ENCODE assay signal across 6 fruit fly cellular contexts in genomic region chr3R:16280003-16280998, dm6.
TF ChIP-seq lines count a peak whose summit lies in the region.

No protein-coding gene starts in this region.

- peak; percentile 72 for TF ChIP-seq CTCF in whole organism, embryonic (GFP tag; optimal IDR thresholded peaks at IDR 0.05; lab: Kevin White, UChicago)

TF ChIP-seq in whole organism, 6 proteins besides CTCF, POLR2A, EP300 and RAD21:
- TF ChIP-seq Dll (optimal IDR thresholded peaks at IDR 0.05; lab: Kevin White, UChicago) (no peak), CG8478 (optimal IDR thresholded peaks at IDR 0.05; lab: Kevin White, UChicago) (no peak), usp (GFP tag; optimal IDR thresholded peaks at IDR 0.05; lab: Kevin White, UChicago) (no peak), EcR (GFP tag; optimal IDR thresholded peaks at IDR 0.05; lab: Kevin White, UChicago) (peak in 1 of 2 experiments; percentile 69), pan (optimal IDR thresholded peaks at IDR 0.05; lab: Kevin White, UChicago) (peak; percentile 56), psq (optimal IDR thresholded peaks at IDR 0.05; lab: Kevin White, UChicago) (no peak)

TF ChIP-seq in whole organism, adult, 20 proteins besides CTCF, POLR2A, EP300 and RAD21 (continues in another document):
- TF ChIP-seq Crg-1 (GFP tag; optimal IDR thresholded peaks at IDR 0.05; lab: Kevin White, UChicago) (peak; percentile 99), CG7045 (GFP tag; optimal IDR thresholded peaks at IDR 0.05; lab: Kevin White, UChicago) (peak; percentile 99), toe (GFP tag; optimal IDR thresholded peaks at IDR 0.05; lab: Kevin White, UChicago) (peak; percentile 97), cnc (optimal IDR thresholded peaks at IDR 0.05; lab: Kevin White, UChicago) (no peak), Mnt (GFP tag; optimal IDR thresholded peaks at IDR 0.05; lab: Kevin White, UChicago) (peak; percentile 91), bab1 (GFP tag; optimal IDR thresholded peaks at IDR 0.05; lab: Kevin White, UChicago) (peak; percentile 100), kay (GFP tag; lab: Kevin White, UChicago; ENCODE audit: borderline replicate concordance) (peak; percentile 99), CG5204 (GFP tag; optimal IDR thresholded peaks at IDR 0.05; lab: Kevin White, UChicago) (peak; percentile 99), Hr96 (GFP tag; optimal IDR thresholded peaks at IDR 0.05; lab: Kevin White, UChicago) (peak; percentile 99), CG12768 (GFP tag; optimal IDR thresholded peaks at IDR 0.05; lab: Kevin White, UChicago) (peak; percentile 99), CG14711 (tag; optimal IDR thresholded peaks at IDR 0.05; lab: Kevin White, UChicago) (peak; percentile 98), CG33017 (tag; optimal IDR thresholded peaks at IDR 0.05; lab: Kevin White, UChicago) (peak; percentile 99), CG1620 (GFP tag; optimal IDR thresholded peaks at IDR 0.05; lab: Kevin White, UChicago) (peak; percentile 99), CG11617 (GFP tag; optimal IDR thresholded peaks at IDR 0.05; lab: Kevin White, UChicago) (peak; percentile 100), tj (GFP tag; optimal IDR thresholded peaks at IDR 0.05; lab: Kevin White, UChicago) (peak; percentile 96), ovo (GFP tag; optimal IDR thresholded peaks at IDR 0.05; lab: Kevin White, UChicago) (peak; percentile 95), CG7101 (tag; optimal IDR thresholded peaks at IDR 0.05; lab: Kevin White, UChicago) (peak; percentile 99)

TF ChIP-seq in whole organism, embryonic, 481 proteins besides CTCF, POLR2A, EP300 and RAD21 (continues in another document):
- TF ChIP-seq hb (GFP tag; IDR thresholded peaks at IDR 0.05; lab: Robert Waterston, UW; ENCODE audit: partially characterized antibody), result no peak
- TF ChIP-seq CG31441 (GFP tag; IDR thresholded peaks at IDR 0.05; lab: Robert Waterston, UW), result peak; percentile 100
- peak; percentile 99 for TF ChIP-seq CG15696 (tag; optimal IDR thresholded peaks at IDR 0.05; lab: Kevin White, UChicago)
- TF ChIP-seq CG11398 (GFP tag; optimal IDR thresholded peaks at IDR 0.05; lab: Kevin White, UChicago), result peak; percentile 99
- peak; percentile 94 for TF ChIP-seq CG14965 (GFP tag; optimal IDR thresholded peaks at IDR 0.05; lab: Kevin White, UChicago; ENCODE audit: borderline replicate concordance)
- peak; percentile 91 for TF ChIP-seq CG17186 (GFP tag; optimal IDR thresholded peaks at IDR 0.05; lab: Kevin White, UChicago)
- TF ChIP-seq org-1 (GFP tag; optimal IDR thresholded peaks at IDR 0.05; lab: Kevin White, UChicago), result peak; percentile 99
- TF ChIP-seq jing (GFP tag; optimal IDR thresholded peaks at IDR 0.05; lab: Kevin White, UChicago), result peak; percentile 98
- TF ChIP-seq CG12744 (GFP tag; optimal IDR thresholded peaks at IDR 0.05; lab: Kevin White, UChicago), result peak; percentile 99
- TF ChIP-seq lilli (GFP tag; optimal IDR thresholded peaks at IDR 0.05; lab: Kevin White, UChicago), result peak; percentile 99
- TF ChIP-seq CG13775 (GFP tag; optimal IDR thresholded peaks at IDR 0.05; lab: Kevin White, UChicago), result peak; percentile 99
- TF ChIP-seq Awh (GFP tag; IDR thresholded peaks at IDR 0.05; lab: Robert Waterston, UW), result peak; percentile 100
- TF ChIP-seq CG9817 (tag; optimal IDR thresholded peaks at IDR 0.05; lab: Kevin White, UChicago), result peak; percentile 99
- peak; percentile 99 for TF ChIP-seq CG3065 (GFP tag; optimal IDR thresholded peaks at IDR 0.05; lab: Kevin White, UChicago)
- TF ChIP-seq Chrac-16 (GFP tag; optimal IDR thresholded peaks at IDR 0.05; lab: Kevin White, UChicago), result peak; percentile 100
- peak; percentile 97 for TF ChIP-seq kah (GFP tag; optimal IDR thresholded peaks at IDR 0.05; lab: Kevin White, UChicago)
- TF ChIP-seq Dp (GFP tag; optimal IDR thresholded peaks at IDR 0.05; lab: Kevin White, UChicago), result peak; percentile 41

TF ChIP-seq in whole organism, prepupa, 60 proteins besides CTCF, POLR2A, EP300 and RAD21 (continues in another document):
- TF ChIP-seq CG3032 (tag; optimal IDR thresholded peaks at IDR 0.05; lab: Kevin White, UChicago), result peak; percentile 99
- TF ChIP-seq Sox102F (GFP tag; optimal IDR thresholded peaks at IDR 0.05; lab: Kevin White, UChicago), result peak; percentile 100
- TF ChIP-seq CG31627 (GFP tag; optimal IDR thresholded peaks at IDR 0.05; lab: Kevin White, UChicago), result peak; percentile 100
- TF ChIP-seq Blimp-1 (GFP tag; optimal IDR thresholded peaks at IDR 0.05; lab: Kevin White, UChicago), result peak; percentile 97
- TF ChIP-seq Smox (GFP tag; optimal IDR thresholded peaks at IDR 0.05; lab: Kevin White, UChicago), result peak; percentile 100
- peak; percentile 100 for TF ChIP-seq pdm3 (GFP tag; optimal IDR thresholded peaks at IDR 0.05; lab: Kevin White, UChicago)
- TF ChIP-seq CG11762 (GFP tag; optimal IDR thresholded peaks at IDR 0.05; lab: Kevin White, UChicago; ENCODE audit: insufficient read depth), result peak; percentile 99
- peak; percentile 98 for TF ChIP-seq CG1621 (tag; optimal IDR thresholded peaks at IDR 0.05; lab: Kevin White, UChicago)
- TF ChIP-seq CG16779 (tag; optimal IDR thresholded peaks at IDR 0.05; lab: Kevin White, UChicago), result peak; percentile 99
- peak; percentile 99 for TF ChIP-seq CG8319 (GFP tag; optimal IDR thresholded peaks at IDR 0.05; lab: Kevin White, UChicago)
- peak; percentile 97 for TF ChIP-seq Eip93F (GFP tag; optimal IDR thresholded peaks at IDR 0.05; lab: Kevin White, UChicago)
- TF ChIP-seq Hr38 (GFP tag; optimal IDR thresholded peaks at IDR 0.05; lab: Kevin White, UChicago), result peak; percentile 95
- TF ChIP-seq CG6854 (GFP tag; optimal IDR thresholded peaks at IDR 0.05; lab: Kevin White, UChicago), result peak; percentile 98
- TF ChIP-seq dac (GFP tag; optimal IDR thresholded peaks at IDR 0.05; lab: Kevin White, UChicago), result peak; percentile 92
- TF ChIP-seq CG6163 (GFP tag; IDR thresholded peaks at IDR 0.05; lab: Robert Waterston, UW), result peak; percentile 100
- TF ChIP-seq CG34406 (GFP tag; optimal IDR thresholded peaks at IDR 0.05; lab: Kevin White, UChicago), result peak; percentile 100
- peak; percentile 99 for TF ChIP-seq CG32006 (GFP tag; optimal IDR thresholded peaks at IDR 0.05; lab: Kevin White, UChicago)

TF ChIP-seq in whole organism, pupa, 21 proteins besides CTCF, POLR2A, EP300 and RAD21 (continues in another document):
- TF ChIP-seq CG32121 (GFP tag; IDR thresholded peaks at IDR 0.05; lab: Robert Waterston, UW) (peak; percentile 100), D1 (tag; optimal IDR thresholded peaks at IDR 0.05; lab: Kevin White, UChicago) (peak; percentile 99), CG8301 (tag; optimal IDR thresholded peaks at IDR 0.05; lab: Kevin White, UChicago) (peak; percentile 99), EcR (GFP tag; optimal IDR thresholded peaks at IDR 0.05; lab: Kevin White, UChicago) (peak; percentile 95), gl (tag; optimal IDR thresholded peaks at IDR 0.05; lab: Kevin White, UChicago) (peak; percentile 98), Pif1B (GFP tag; optimal IDR thresholded peaks at IDR 0.05; lab: Kevin White, UChicago) (peak; percentile 99), CG34367 (tag; optimal IDR thresholded peaks at IDR 0.05; lab: Kevin White, UChicago) (peak; percentile 99), CG13204 (GFP tag; optimal IDR thresholded peaks at IDR 0.05; lab: Kevin White, UChicago) (peak; percentile 98), fd96Ca (GFP tag; IDR thresholded peaks at IDR 0.05; lab: Robert Waterston, UW) (peak; percentile 94), CG10348 (GFP tag; IDR thresholded peaks at IDR 0.05; lab: Robert Waterston, UW) (peak; percentile 94), CG15710 (tag; optimal IDR thresholded peaks at IDR 0.05; lab: Kevin White, UChicago) (peak; percentile 100), Snoo (tag; optimal IDR thresholded peaks at IDR 0.05; lab: Kevin White, UChicago) (peak; percentile 99), CG14655 (GFP tag; optimal IDR thresholded peaks at IDR 0.05; lab: Kevin White, UChicago) (peak; percentile 99), CG8159 (tag; optimal IDR thresholded peaks at IDR 0.05; lab: Kevin White, UChicago) (peak; percentile 99), Ets98B (GFP tag; IDR thresholded peaks at IDR 0.05; lab: Robert Waterston, UW) (peak; percentile 100), CG12605 (GFP tag; IDR thresholded peaks at IDR 0.05; lab: Robert Waterston, UW) (peak; percentile 99), rn (GFP tag; IDR thresholded peaks at IDR 0.05; lab: Robert Waterston, UW) (peak; percentile 99), CG4496 (GFP tag; IDR thresholded peaks at IDR 0.05; lab: Robert Waterston, UW) (peak; percentile 100), Pif1A (GFP tag; optimal IDR thresholded peaks at IDR 0.05; lab: Kevin White, UChicago) (peak; percentile 99), CG9948 (tag; optimal IDR thresholded peaks at IDR 0.05; lab: Kevin White, UChicago) (peak; percentile 99)

TF ChIP-seq in whole organism, wandering third instar larva, 38 proteins besides CTCF, POLR2A, EP300 and RAD21 (continues in another document):
- TF ChIP-seq sage (GFP tag; optimal IDR thresholded peaks at IDR 0.05; lab: Kevin White, UChicago) (peak; percentile 98), CG9705 (GFP tag; optimal IDR thresholded peaks at IDR 0.05; lab: Kevin White, UChicago) (peak; percentile 98), CrebA (GFP tag; optimal IDR thresholded peaks at IDR 0.05; lab: Kevin White, UChicago; ENCODE audit: borderline replicate concordance) (peak; percentile 95), Rel (GFP tag; optimal IDR thresholded peaks at IDR 0.05; lab: Kevin White, UChicago) (peak; percentile 96), Rel (tag; optimal IDR thresholded peaks at IDR 0.05; lab: Kevin White, UChicago) (peak; percentile 93), Hr78 (GFP tag; optimal IDR thresholded peaks at IDR 0.05; lab: Kevin White, UChicago) (no peak), woc (GFP tag; optimal IDR thresholded peaks at IDR 0.05; lab: Kevin White, UChicago) (peak; percentile 99), Hnf4 (GFP tag; optimal IDR thresholded peaks at IDR 0.05; lab: Kevin White, UChicago) (peak; percentile 99), N (GFP tag; optimal IDR thresholded peaks at IDR 0.05; lab: Kevin White, UChicago) (no peak), foxo (GFP tag; optimal IDR thresholded peaks at IDR 0.05; lab: Kevin White, UChicago) (peak; percentile 98 to 99), Sp1 (GFP tag; optimal IDR thresholded peaks at IDR 0.05; lab: Kevin White, UChicago) (peak; percentile 100), Mio (GFP tag; optimal IDR thresholded peaks at IDR 0.05; lab: Kevin White, UChicago) (peak; percentile 94), Myc (optimal IDR thresholded peaks at IDR 0.05; lab: Kevin White, UChicago) (no peak), br (GFP tag; optimal IDR thresholded peaks at IDR 0.05; lab: Kevin White, UChicago) (peak; percentile 100), dl (GFP tag; optimal IDR thresholded peaks at IDR 0.05; lab: Kevin White, UChicago; ENCODE audit: insufficient read depth in 1 of 2, partially characterized antibody in 2 of 2) (peak; percentile 48 to 68), Abd-B (GFP tag; optimal IDR thresholded peaks at IDR 0.05; lab: Kevin White, UChicago) (no peak), fru (GFP tag; optimal IDR thresholded peaks at IDR 0.05; lab: Kevin White, UChicago) (peak; percentile 99), usp (GFP tag; optimal IDR thresholded peaks at IDR 0.05; lab: Kevin White, UChicago) (no peak), Dfd (GFP tag; optimal IDR thresholded peaks at IDR 0.05; lab: Kevin White, UChicago) (peak; percentile 98), HLH106 (tag; optimal IDR thresholded peaks at IDR 0.05; lab: Kevin White, UChicago) (peak; percentile 99), CG32264 (GFP tag; optimal IDR thresholded peaks at IDR 0.05; lab: Kevin White, UChicago) (peak; percentile 99)
